Worm (Caenorhabditis elegans): ENCODE data around the gene cwp-1.

cwp-1 gene

DNA sequence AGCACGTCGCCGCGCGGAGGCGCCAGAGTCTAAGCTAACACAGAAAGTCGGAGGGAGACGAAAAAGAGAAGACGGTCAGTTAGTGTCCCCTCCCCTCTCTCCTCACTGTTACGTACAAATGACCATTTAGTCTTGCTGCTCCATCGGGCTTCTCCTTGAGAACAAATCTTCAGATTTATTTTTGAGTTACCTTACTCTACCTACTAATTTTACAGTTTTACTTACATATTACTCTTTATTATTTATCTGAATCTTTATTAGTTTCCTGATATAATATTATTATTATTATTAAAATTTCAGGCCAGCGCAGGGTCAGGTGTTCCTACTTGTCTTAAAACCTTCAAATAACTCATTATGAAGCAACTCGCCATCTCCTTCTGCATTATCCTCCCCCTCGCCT is 40.3 kb downstream of the cwp-1 start, which contains the start of gene R02F11.1:
R02F11.1 (plus strand) TSS at position 301 of the 400 bp plus-strand sequence.
- no peak for TF ChIP-seq nhr-11 (tag; optimal IDR thresholded peaks at IDR 0.05)
- TF ChIP-seq elt-2 (tag; optimal IDR thresholded peaks at IDR 0.05), result no peak
- TF ChIP-seq aly-2 (tag; optimal IDR thresholded peaks at IDR 0.05), result no peak
- TF ChIP-seq unc-39 (tag; optimal IDR thresholded peaks at IDR 0.05), result no peak
- no peak for TF ChIP-seq lsy-12 (tag; optimal IDR thresholded peaks at IDR 0.05)

DNA sequence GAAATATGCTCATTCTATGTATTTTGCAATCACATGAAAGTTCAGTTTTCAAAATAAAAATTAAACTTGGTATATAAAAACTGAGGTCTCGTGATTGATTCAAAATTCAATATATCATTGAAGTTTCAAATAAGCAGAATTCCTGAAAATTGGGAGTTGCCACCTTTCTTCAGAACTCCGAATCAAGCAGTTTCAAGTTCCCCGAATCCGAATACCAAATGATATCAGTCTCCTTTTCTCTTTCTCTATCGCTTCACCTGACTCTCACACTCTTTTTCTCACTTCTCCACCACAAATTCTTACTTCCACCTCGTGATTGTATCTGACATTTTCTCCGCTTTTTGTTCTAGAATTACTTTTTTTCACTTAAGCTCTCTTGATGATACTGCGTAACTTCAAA is 46.8 kb downstream of the cwp-1 start, which contains the start of gene R02F11.2:
R02F11.2 (plus strand) TSS at position 292 of the 400 bp plus-strand sequence.
- TF ChIP-seq skn-1 (tag; optimal IDR thresholded peaks at IDR 0.05) (no peak), hmg-11 (tag; optimal IDR thresholded peaks at IDR 0.05) (no peak), ceh-9 (tag; optimal IDR thresholded peaks at IDR 0.05) (no peak), elt-3 (tag; optimal IDR thresholded peaks at IDR 0.05) (no peak), nhr-11 (tag; optimal IDR thresholded peaks at IDR 0.05) (peak; percentile 45), nfya-1 (tag; optimal IDR thresholded peaks at IDR 0.05; ENCODE audit: insufficient read depth) (no peak)

DNA sequence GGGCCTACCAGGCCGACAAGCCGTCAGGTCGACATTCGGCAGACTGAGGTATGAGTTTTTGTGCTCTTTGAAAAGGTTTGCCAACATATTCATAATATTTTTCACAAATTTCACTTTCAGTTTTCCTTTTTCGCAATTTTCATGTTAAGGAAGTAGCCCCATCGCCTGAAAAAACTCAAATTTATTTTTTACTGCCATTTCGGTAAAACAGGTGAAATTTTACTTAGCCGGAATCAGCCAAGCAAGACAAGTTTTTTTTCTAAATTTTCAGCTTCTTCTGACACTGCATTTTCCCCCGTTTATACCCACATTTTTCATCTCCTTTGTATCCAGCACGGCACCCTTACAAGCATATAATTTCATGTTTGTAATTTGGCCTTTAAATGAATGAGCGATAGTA is 49.5 kb downstream of the cwp-1 start, which contains the start of gene R02F11.11:
R02F11.11 (plus strand) TSS at position 301 of the 400 bp plus-strand sequence.
- TF ChIP-seq ztf-11 (tag; optimal IDR thresholded peaks at IDR 0.05) (no peak), tbx-2 (tag; optimal IDR thresholded peaks at IDR 0.05) (no peak), sea-2 (GFP tag; optimal IDR thresholded peaks at IDR 0.05) (no peak), fos-1 (tag; optimal IDR thresholded peaks at IDR 0.05) (no peak), fkh-2 (tag; optimal IDR thresholded peaks at IDR 0.05) (no peak), nhr-11 (tag; optimal IDR thresholded peaks at IDR 0.05) (no peak), nfya-1 (tag; optimal IDR thresholded peaks at IDR 0.05; ENCODE audit: insufficient read depth) (no peak), daf-12 (tag; optimal IDR thresholded peaks at IDR 0.05) (no peak), nhr-77 (tag; optimal IDR thresholded peaks at IDR 0.05) (no peak), lin-15B (tag; optimal IDR thresholded peaks at IDR 0.05) (no peak), hmg-11 (tag; optimal IDR thresholded peaks at IDR 0.05) (no peak), mml-1 (tag; optimal IDR thresholded peaks at IDR 0.05) (no peak), elt-3 (tag; optimal IDR thresholded peaks at IDR 0.05) (no peak), lin-39 (tag; optimal IDR thresholded peaks at IDR 0.05) (no peak), lsy-12 (tag; optimal IDR thresholded peaks at IDR 0.05) (no peak), nhr-237 (tag; optimal IDR thresholded peaks at IDR 0.05) (no peak), pha-4 (tag; optimal IDR thresholded peaks at IDR 0.05) (no peak), ZK546.5 (tag; optimal IDR thresholded peaks at IDR 0.05) (no peak)
